Fruit fly (Drosophila melanogaster) whole organism, larva: Measurements from ENCODE around the gene Cyp4g1.
"Not testable (repeated sequence)": the region's sequence is repeated elsewhere in the genome, so short reads cannot be mapped to it uniquely, and the experiment has no call there.

ENCODE experiments used
- noc ChIP-seq: fragments of 200-800 bp; sonication (Bioruptor generic); optimal IDR thresholded peaks from 3 replicates; lab custom pipeline; 2019; ENCODE audit warnings: missing biosample characterization, mild to moderate bottlenecking, missing genetic modification characterization, moderate library complexity

Gene Cyp4g1

dm6 chrX:481642-482041 lies 12.5 kb upstream of the Cyp4g1 start, which contains the start of gene CG3176:
Gene CG3176, plus strand, starts transcription at chrX:481862.
- TF ChIP-seq noc: not testable (repeated sequence)

- no peak for TF ChIP-seq noc
Measured at dm6 chrX:478766-479165, 9.6 kb upstream of the Cyp4g1 start, which contains the start of gene CG32817. Gene CG32817, plus strand, starts transcription at chrX:479066.

- TF ChIP-seq noc: no peak
Measured at dm6 chrX:476230-477143, 7.4 kb upstream of the Cyp4g1 start, which contains the start of the genes ebo and CG13373. Gene ebo, minus strand, starts transcription at chrX:476579. Gene CG13373, plus strand, starts transcription at chrX:476984.

- TF ChIP-seq noc: no peak
Measured at dm6 chrX:470626-471025, 1.5 kb upstream of the Cyp4g1 start, which contains the start of gene CG32816. Gene CG32816, minus strand, starts transcription at chrX:470726.

dm6 chrX:463934-464333 lies 5.2 kb downstream of the Cyp4g1 start:
- no peak for TF ChIP-seq noc

dm6 chrX:460447-460846 lies 8.7 kb downstream of the Cyp4g1 start, which contains the start of gene ase:
Gene ase, plus strand, starts transcription at chrX:460747.
- TF ChIP-seq noc: no peak

dm6 chrX:457803-458202 lies 11.3 kb downstream of the Cyp4g1 start:
- TF ChIP-seq noc: no peak

dm6 chrX:456959-457358 lies 12.2 kb downstream of the Cyp4g1 start:
- TF ChIP-seq noc: no peak

- no peak for TF ChIP-seq noc
Measured at dm6 chrX:452716-453115, 16.4 kb downstream of the Cyp4g1 start.

- TF ChIP-seq noc: no peak
Measured at dm6 chrX:448978-449377, 20.2 kb downstream of the Cyp4g1 start.

- no peak for TF ChIP-seq noc
Measured at dm6 chrX:448270-448669, 20.9 kb downstream of the Cyp4g1 start.

dm6 chrX:446002-446401 lies 23.1 kb downstream of the Cyp4g1 start:
- no peak for TF ChIP-seq noc

dm6 chrX:443981-444550 lies 25.1 kb downstream of the Cyp4g1 start:
- TF ChIP-seq noc: no peak

dm6 chrX:441295-441694 lies 27.8 kb downstream of the Cyp4g1 start:
- TF ChIP-seq noc: no peak

dm6 chrX:437404-437803 lies 31.7 kb downstream of the Cyp4g1 start, which contains the start of gene Pgcl:
Gene Pgcl, minus strand, starts transcription at chrX:437448.
- TF ChIP-seq noc: no peak

dm6 chrX:428192-428591 lies 40.9 kb downstream of the Cyp4g1 start:
- TF ChIP-seq noc: no peak

- TF ChIP-seq noc: no peak
Measured at dm6 chrX:425524-425923, 43.6 kb downstream of the Cyp4g1 start.

- no peak for TF ChIP-seq noc
Measured at dm6 chrX:423374-423773, 45.8 kb downstream of the Cyp4g1 start.
